Fruit fly (Drosophila melanogaster): Measurements from ENCODE around the gene Snoo.

Gene Snoo

dm6 chr2L:7951934-7952333, 32.1 kb downstream of the Snoo start:
- TF ChIP-seq mam (GFP tag; optimal IDR thresholded peaks at IDR 0.05) (no peak), CG10979 (tag; optimal IDR thresholded peaks at IDR 0.05) (no peak), hth (optimal IDR thresholded peaks at IDR 0.05) (no peak), pnt (GFP tag; optimal IDR thresholded peaks at IDR 0.05) (no peak), Nf-YA (GFP tag; IDR thresholded peaks at IDR 0.05) (no peak), CoRest (tag; optimal IDR thresholded peaks at IDR 0.05) (no peak), CG7963 (GFP tag; IDR thresholded peaks at IDR 0.05; ENCODE audit: partially characterized antibody) (no peak), Vsx1 (GFP tag; optimal IDR thresholded peaks at IDR 0.05) (no peak), CG14965 (GFP tag; optimal IDR thresholded peaks at IDR 0.05; ENCODE audit: borderline replicate concordance) (no peak), CG4730 (GFP tag; IDR thresholded peaks at IDR 0.05) (no peak), rib (GFP tag; IDR thresholded peaks at IDR 0.05) (no peak), yki (optimal IDR thresholded peaks at IDR 0.05) (no peak), Fer3 (tag; optimal IDR thresholded peaks at IDR 0.05) (no peak), Meics (GFP tag; optimal IDR thresholded peaks at IDR 0.05) (no peak), CG8290 (GFP tag; optimal IDR thresholded peaks at IDR 0.05) (no peak), CG8290 (tag; optimal IDR thresholded peaks at IDR 0.05) (no peak), CG33557 (GFP tag; optimal IDR thresholded peaks at IDR 0.05) (no peak), Sox100B (GFP tag; optimal IDR thresholded peaks at IDR 0.05) (no peak), Hmr (GFP tag; optimal IDR thresholded peaks at IDR 0.05) (no peak)

dm6 chr2L:7949788-7950187, 34.2 kb downstream of the Snoo start:
- TF ChIP-seq twi (tag; optimal IDR thresholded peaks at IDR 0.05) (no peak), bsh (GFP tag; optimal IDR thresholded peaks at IDR 0.05) (peak in 1 of 2 experiments; percentile 45), sisA (GFP tag; IDR thresholded peaks at IDR 0.05) (no peak), Drgx (GFP tag; IDR thresholded peaks at IDR 0.05) (peak; percentile 89), odd (GFP tag; optimal IDR thresholded peaks at IDR 0.05) (no peak)

dm6 chr2L:7949016-7949415, 35.0 kb downstream of the Snoo start:
- no peak for TF ChIP-seq nmo (GFP tag; optimal IDR thresholded peaks at IDR 0.05)
- TF ChIP-seq CG12219 (GFP tag; optimal IDR thresholded peaks at IDR 0.05) = no peak
- no peak for TF ChIP-seq CG4820 (GFP tag; optimal IDR thresholded peaks at IDR 0.05)
- TF ChIP-seq fu2 (GFP tag; optimal IDR thresholded peaks at IDR 0.05) = no peak
- TF ChIP-seq Drgx (GFP tag; IDR thresholded peaks at IDR 0.05) = peak; percentile 68
- no peak for TF ChIP-seq Doc2 (GFP tag; IDR thresholded peaks at IDR 0.05)

- TF ChIP-seq stc (GFP tag; IDR thresholded peaks at IDR 0.05) (no peak), sug (tag; optimal IDR thresholded peaks at IDR 0.05) (no peak), Vsx1 (GFP tag; optimal IDR thresholded peaks at IDR 0.05) (no peak), CG6791 (GFP tag; IDR thresholded peaks at IDR 0.05; ENCODE audit: partially characterized antibody) (no peak), Drgx (GFP tag; IDR thresholded peaks at IDR 0.05) (0 out of 2 replicates have a peak, but pooled peaks have one; percentile 15)
These were observed 39.0 kb downstream of the Snoo start for dm6 chr2L:7945037-7945436.

DNA sequence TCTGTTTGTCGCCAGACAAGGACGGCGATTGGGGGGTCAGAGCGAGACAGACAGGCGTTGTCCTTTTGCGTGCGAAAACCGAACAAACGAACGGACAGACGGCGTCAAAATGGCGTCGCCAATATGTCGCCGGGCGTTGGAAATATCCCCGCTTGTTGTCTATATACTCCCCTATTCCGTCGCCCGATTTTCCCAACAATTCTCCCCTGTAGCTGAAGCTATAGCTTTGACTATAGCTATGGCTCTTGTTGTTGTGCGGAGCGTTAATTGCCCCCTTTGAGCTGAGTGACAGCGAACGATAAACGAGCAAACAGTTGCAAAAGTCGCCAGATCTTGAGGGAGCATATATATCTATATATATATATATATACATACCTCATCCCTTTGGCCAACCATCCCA, 39.8 kb downstream of the Snoo start:
- TF ChIP-seq Camta (GFP tag; optimal IDR thresholded peaks at IDR 0.05) = no peak
- peak; percentile 98 for TF ChIP-seq CG13894 (tag; optimal IDR thresholded peaks at IDR 0.05)

DNA sequence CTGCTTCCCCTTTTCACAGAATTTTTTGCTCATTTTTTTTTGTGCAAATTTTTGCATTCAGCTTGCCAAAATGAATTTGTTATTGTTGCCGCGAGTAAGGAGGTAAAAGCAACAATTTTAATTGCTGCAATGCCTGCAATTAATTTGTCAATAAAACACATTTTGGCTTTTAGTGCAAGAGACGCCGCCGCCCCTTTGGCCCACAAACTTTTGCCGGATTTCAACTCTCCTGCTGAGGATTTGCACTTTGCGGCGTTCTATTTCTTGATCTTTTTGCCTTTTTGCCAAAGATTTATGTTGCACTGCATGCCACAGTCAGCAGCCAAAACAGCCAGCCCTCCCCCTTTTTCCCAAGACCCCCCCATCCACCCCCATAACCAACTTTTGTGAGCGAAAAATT, 41.1 kb downstream of the Snoo start:
- TF ChIP-seq Elba2 (GFP tag; optimal IDR thresholded peaks at IDR 0.05) (no peak), Atf6 (GFP tag; IDR thresholded peaks at IDR 0.05) (no peak), so (GFP tag; IDR thresholded peaks at IDR 0.05) (no peak), Bteb2 (GFP tag; optimal IDR thresholded peaks at IDR 0.05) (no peak), da (GFP tag; optimal IDR thresholded peaks at IDR 0.05) (no peak), CG9932 (GFP tag; IDR thresholded peaks at IDR 0.05) (no peak), CG4854 (GFP tag; optimal IDR thresholded peaks at IDR 0.05) (no peak), bsh (GFP tag; optimal IDR thresholded peaks at IDR 0.05) (no peak), nmo (GFP tag; optimal IDR thresholded peaks at IDR 0.05) (no peak), cato (GFP tag; optimal IDR thresholded peaks at IDR 0.05; ENCODE audit: borderline replicate concordance) (no peak), gro (GFP tag; optimal IDR thresholded peaks at IDR 0.05) (no peak), unc-4 (GFP tag; IDR thresholded peaks at IDR 0.05; ENCODE audit: partially characterized antibody) (no peak)

Data from whole organism, embryonic.